Fruit fly (Drosophila melanogaster): ENCODE data around the gene CecC.

The CecC gene

dm6 chr3R:30189836-30190235 is 26.4 kb upstream of the CecC start (continued):
- TF ChIP-seq Tbp (GFP tag; optimal IDR thresholded peaks at IDR 0.05) (no peak), gem (tag; optimal IDR thresholded peaks at IDR 0.05) (peak; percentile 83), abd-A (tag; optimal IDR thresholded peaks at IDR 0.05) (no peak), nom (GFP tag; optimal IDR thresholded peaks at IDR 0.05) (peak; percentile 25), CG9437 (GFP tag; optimal IDR thresholded peaks at IDR 0.05) (peak; percentile 56), CG4707 (GFP tag; optimal IDR thresholded peaks at IDR 0.05) (peak; percentile 30), Lhr (GFP tag; optimal IDR thresholded peaks at IDR 0.05) (peak; percentile 19), CG18764 (GFP tag; optimal IDR thresholded peaks at IDR 0.05) (peak; percentile 35), CG33213 (GFP tag; optimal IDR thresholded peaks at IDR 0.05) (peak; percentile 38), wek (GFP tag; optimal IDR thresholded peaks at IDR 0.05) (peak; percentile 28), sug (tag; optimal IDR thresholded peaks at IDR 0.05) (peak; percentile 31), Vsx1 (GFP tag; optimal IDR thresholded peaks at IDR 0.05) (peak; percentile 66), Gsc (GFP tag; IDR thresholded peaks at IDR 0.05) (peak; percentile 52; the same call in 1 of the 2 replicates), Med (GFP tag) (peak; percentile 95), knrl (GFP tag; IDR thresholded peaks at IDR 0.05; ENCODE audit: partially characterized antibody) (no peak), lilli (GFP tag; optimal IDR thresholded peaks at IDR 0.05) (peak; percentile 50), Taf1 (GFP tag; IDR thresholded peaks at IDR 0.05) (peak; percentile 65), Hmr (GFP tag; optimal IDR thresholded peaks at IDR 0.05) (peak; percentile 52), Ssrp (tag; optimal IDR thresholded peaks at IDR 0.05) (peak; percentile 75), dysf (GFP tag; IDR thresholded peaks at IDR 0.05) (peak; percentile 88), CG18619 (GFP tag; optimal IDR thresholded peaks at IDR 0.05) (peak; percentile 46), zen2 (GFP tag; IDR thresholded peaks at IDR 0.05; ENCODE audit: partially characterized antibody) (no peak), CG12104 (GFP tag; optimal IDR thresholded peaks at IDR 0.05) (peak; percentile 50), CG2120 (GFP tag; optimal IDR thresholded peaks at IDR 0.05) (peak; percentile 62), CG8924 (tag; optimal IDR thresholded peaks at IDR 0.05) (peak; percentile 63), CG16813 (GFP tag; IDR thresholded peaks at IDR 0.05; ENCODE audit: partially characterized antibody) (no peak), E2f2 (GFP tag; IDR thresholded peaks at IDR 0.05) (peak; percentile 43; the same call in 1 of the 2 replicates), seq (GFP tag; IDR thresholded peaks at IDR 0.05) (peak; percentile 49; the same call in 1 of the 2 replicates), fu2 (GFP tag; optimal IDR thresholded peaks at IDR 0.05) (no peak), sima (GFP tag; optimal IDR thresholded peaks at IDR 0.05) (no peak), HLH54F (GFP tag; optimal IDR thresholded peaks at IDR 0.05) (peak; percentile 50), Lim3 (GFP tag; IDR thresholded peaks at IDR 0.05) (no peak), Optix (GFP tag; IDR thresholded peaks at IDR 0.05) (peak; percentile 66), CG1529 (GFP tag; optimal IDR thresholded peaks at IDR 0.05) (peak; percentile 57), Hr39 (optimal IDR thresholded peaks at IDR 0.05) (no peak), croc (GFP tag; conservative IDR thresholded peaks at IDR 0.05) (peak; percentile 65), CG14441 (GFP tag; IDR thresholded peaks at IDR 0.05) (peak; percentile 89), pan (optimal IDR thresholded peaks at IDR 0.05) (no peak), pan (GFP tag; optimal IDR thresholded peaks at IDR 0.05 in 1 of 2, IDR thresholded peaks at IDR 0.05 in 1 of 2) (peak in 1 of 2 experiments; percentile 87), sisA (GFP tag; IDR thresholded peaks at IDR 0.05) (peak; percentile 82), Dll (GFP tag; IDR thresholded peaks at IDR 0.05; ENCODE audit: partially characterized antibody) (no peak), schlank (tag; optimal IDR thresholded peaks at IDR 0.05) (no peak), CG4328 (GFP tag; optimal IDR thresholded peaks at IDR 0.05) (peak; percentile 62), CG10959 (GFP tag; IDR thresholded peaks at IDR 0.05) (0 out of 2 replicates have a peak, but pooled peaks have one; percentile 37), HmgZ (tag; optimal IDR thresholded peaks at IDR 0.05) (peak; percentile 40), CG34376 (GFP tag; optimal IDR thresholded peaks at IDR 0.05) (no peak), CG6854 (GFP tag; optimal IDR thresholded peaks at IDR 0.05) (peak; percentile 29), gce (GFP tag; IDR thresholded peaks at IDR 0.05) (peak; percentile 75; the same call in 1 of the 3 replicates), H15 (GFP tag; IDR thresholded peaks at IDR 0.05) (peak; percentile 79; the same call in 2 of the 3 replicates), CG10267 (tag; optimal IDR thresholded peaks at IDR 0.05) (peak; percentile 52), CG13296 (GFP tag; optimal IDR thresholded peaks at IDR 0.05) (peak; percentile 68)

All from whole organism, embryonic.